Fruit fly (Drosophila melanogaster) whole organism, wandering third instar larva: ENCODE data around the gene Pif1B.

Experiments used
- Abd-B ChIP-seq: fragments of >200 bp; optimal IDR thresholded peaks from 2 replicates; lab custom pipeline; 2017; ENCODE audit warnings: missing biosample characterization, missing genetic modification characterization
- Dif ChIP-seq: fragments of 200-275, 200-300 bp; sonication (Bioruptor generic); optimal IDR thresholded peaks from 2 replicates; lab custom pipeline; 2018; ENCODE audit warnings: missing biosample characterization, missing genetic modification characterization; ENCODE audit not compliant: partially characterized antibody
- Hr83 ChIP-seq: fragments of 200-300 bp; sonication (Bioruptor generic); optimal IDR thresholded peaks from 2 replicates; lab custom pipeline; 2016; ENCODE audit warnings: missing biosample characterization, mild to moderate bottlenecking, missing genetic modification characterization, moderate library complexity; ENCODE audit not compliant: poor library complexity, severe bottlenecking
- Myc ChIP-seq: fragments of >200 bp; optimal IDR thresholded peaks from 2 replicates; lab custom pipeline; 2017
- OdsH ChIP-seq: fragments of 200-800 bp; sonication (Bioruptor generic); optimal IDR thresholded peaks from 2 replicates; lab custom pipeline; 2016; ENCODE audit warnings: missing biosample characterization, mild to moderate bottlenecking, missing genetic modification characterization
- h ChIP-seq: fragments of 200-800 bp; sonication (Bioruptor generic); optimal IDR thresholded peaks from 3 replicates; lab custom pipeline; 2016; ENCODE audit warnings: missing biosample characterization, mild to moderate bottlenecking, missing genetic modification characterization

DNA sequence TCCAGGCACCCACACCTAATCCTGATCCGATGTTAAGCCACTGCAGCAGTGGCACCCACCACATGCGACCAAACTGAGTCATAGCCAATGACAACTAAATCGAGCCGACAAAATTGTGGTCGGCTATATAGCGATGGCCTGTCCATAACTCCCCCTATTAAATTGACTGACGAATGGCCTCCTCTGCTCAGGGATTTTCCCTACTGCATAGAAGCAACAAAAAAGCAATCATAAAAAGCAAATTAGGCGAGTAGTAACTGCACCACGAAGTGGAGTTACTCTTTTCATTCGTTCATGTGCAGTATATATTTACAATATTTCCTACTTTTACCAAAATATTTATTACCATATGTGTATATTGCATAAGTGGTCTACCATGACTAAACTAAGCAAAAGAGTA, 28.4 kb downstream of the Pif1B start, which contains the start of gene CG13318:
- no peak for TF ChIP-seq OdsH (GFP tag; lab: Kevin White, UChicago)
- no peak for TF ChIP-seq h
- TF ChIP-seq Myc (lab: Kevin White, UChicago): no peak
- no peak for TF ChIP-seq Hr83 (GFP tag; lab: Kevin White, UChicago)
- no peak for TF ChIP-seq Abd-B
- no peak for TF ChIP-seq Dif (GFP tag; lab: Kevin White, UChicago)
